Fruit fly (Drosophila melanogaster) whole organism, embryonic: ENCODE data around the gene Hgsnat.

Experiments
- B-H2 ChIP-seq: fragments of 200-800 bp; sonication (Bioruptor generic); optimal IDR thresholded peaks from 2 replicates; lab custom pipeline; 2018; ENCODE audit warnings: missing biosample characterization, mild to moderate bottlenecking, missing genetic modification characterization
- CG10565 ChIP-seq: fragments of 200-800 bp; sonication (Bioruptor generic); optimal IDR thresholded peaks from 3 replicates; lab custom pipeline; 2016; ENCODE audit warnings: missing biosample characterization, mild to moderate bottlenecking, missing genetic modification characterization
- CG11504 ChIP-seq: fragments of 200-800 bp; sonication (Bioruptor generic); optimal IDR thresholded peaks from 3 replicates; lab custom pipeline; 2019; ENCODE audit warnings: missing biosample characterization, mild to moderate bottlenecking, missing genetic modification characterization, moderate library complexity
- CG12219 ChIP-seq: fragments of 200-800 bp; sonication (Bioruptor generic); optimal IDR thresholded peaks from 3 replicates; lab custom pipeline; 2018; ENCODE audit warnings: missing biosample characterization, mild to moderate bottlenecking, missing genetic modification characterization
- CG14860 ChIP-seq: fragments of 200-800 bp; sonication (Bioruptor generic); IDR thresholded peaks from 3 replicates; pipeline ENCODE4 v1.3.6; 2022; ENCODE audit warnings: missing biosample characterization, missing genetic modification characterization; ENCODE audit not compliant: partially characterized antibody
- CG1602 ChIP-seq: fragments of 200-800 bp; sonication (Bioruptor generic); optimal IDR thresholded peaks from 3 replicates; lab custom pipeline; 2016; ENCODE audit warnings: missing biosample characterization, missing genetic modification characterization
- CG16863 ChIP-seq: fragments of 200-800 bp; sonication (Bioruptor generic); optimal IDR thresholded peaks from 3 replicates; lab custom pipeline; 2016; ENCODE audit warnings: missing biosample characterization, missing genetic modification characterization
- CG18599 ChIP-seq: fragments of 200-800 bp; sonication (Bioruptor generic); optimal IDR thresholded peaks from 3 replicates; lab custom pipeline; 2017; ENCODE audit warnings: missing biosample characterization, missing genetic modification characterization, mild to moderate bottlenecking, moderate library complexity, missing genetic modification reagents
- CG2202 ChIP-seq: fragments of 200-800 bp; sonication (Bioruptor generic); optimal IDR thresholded peaks from 2 replicates; lab custom pipeline; 2018; ENCODE audit warnings: missing biosample characterization, mild to moderate bottlenecking, missing genetic modification characterization
- CG2889 ChIP-seq: fragments of 200-800 bp; sonication (Bioruptor generic); IDR thresholded peaks from 3 replicates; pipeline ENCODE4 v1.3.6; 2022; ENCODE audit warnings: missing biosample characterization, missing genetic modification characterization
- CG31365 ChIP-seq: fragments of 200-800 bp; sonication (Bioruptor generic); optimal IDR thresholded peaks from 2 replicates; lab custom pipeline; 2018; ENCODE audit warnings: missing biosample characterization, mild to moderate bottlenecking, missing genetic modification characterization
- CG34224 ChIP-seq: fragments of 200-800 bp; sonication (Bioruptor generic); IDR thresholded peaks from 3 replicates; pipeline ENCODE4 v1.3.6; 2022; ENCODE audit warnings: missing biosample characterization, missing genetic modification characterization; ENCODE audit not compliant: partially characterized antibody
- CG4328 ChIP-seq: fragments of 200-800 bp; sonication (Bioruptor generic); optimal IDR thresholded peaks from 3 replicates; lab custom pipeline; 2017; ENCODE audit warnings: missing biosample characterization, missing genetic modification reagents, missing genetic modification characterization
- CG5953 ChIP-seq: fragments of 200-800 bp; sonication (Bioruptor generic); IDR thresholded peaks from 2 replicates; pipeline ENCODE4 v1.3.6; 2022; ENCODE audit warnings: missing biosample characterization, missing genetic modification characterization
- CG6765 ChIP-seq: fragments of 200-800 bp; sonication (Bioruptor generic); optimal IDR thresholded peaks from 3 replicates; lab custom pipeline; 2017; ENCODE audit warnings: missing biosample characterization, mild to moderate bottlenecking, missing genetic modification characterization
- CG8290 ChIP-seq, 3 experiments: fragments of 200-800 bp; sonication (Bioruptor generic); optimal IDR thresholded peaks; 2 replicates each; lab custom pipeline; 2016 to 2019; ENCODE audit warnings: missing biosample characterization in 3 of 3, missing genetic modification characterization in 3 of 3, mild to moderate bottlenecking in 2 of 3, moderate library complexity in 1 of 3
- CG8388 ChIP-seq: fragments of 200-800 bp; sonication (Bioruptor generic); optimal IDR thresholded peaks from 2 replicates; lab custom pipeline; 2019; ENCODE audit warnings: missing biosample characterization, mild to moderate bottlenecking, missing genetic modification characterization, moderate library complexity
- CG8924 ChIP-seq: fragments of 200-800 bp; optimal IDR thresholded peaks from 3 replicates; lab custom pipeline; 2019; ENCODE audit warnings: missing biosample characterization, mild to moderate bottlenecking, missing genetic modification characterization, moderate library complexity
- CG9437 ChIP-seq: fragments of 200-800 bp; sonication (Bioruptor generic); optimal IDR thresholded peaks from 2 replicates; lab custom pipeline; 2018; ENCODE audit warnings: missing biosample characterization, mild to moderate bottlenecking, missing genetic modification characterization
- D19B ChIP-seq: fragments of 200-800 bp; sonication (Bioruptor generic); optimal IDR thresholded peaks from 2 replicates; lab custom pipeline; 2017; ENCODE audit warnings: missing biosample characterization, mild to moderate bottlenecking, missing genetic modification characterization
- Dad ChIP-seq: fragments of 200-800 bp; sonication (Bioruptor generic); optimal IDR thresholded peaks from 3 replicates; lab custom pipeline; 2016; ENCODE audit warnings: missing biosample characterization, missing genetic modification characterization
- Dip3 ChIP-seq: fragments of 200-800 bp; sonication (Bioruptor generic); optimal IDR thresholded peaks from 3 replicates; lab custom pipeline; 2016; ENCODE audit warnings: missing biosample characterization, missing genetic modification characterization
- E2f1 ChIP-seq: fragments of 200-800 bp; sonication (Bioruptor generic); IDR thresholded peaks from 2 replicates; pipeline ENCODE4 v1.3.6; 2022; ENCODE audit warnings: missing biosample characterization, missing genetic modification characterization
- HLHmδ ChIP-seq: fragments of 200-800 bp; sonication (Bioruptor generic); optimal IDR thresholded peaks from 2 replicates; lab custom pipeline; 2018; ENCODE audit warnings: missing biosample characterization, mild to moderate bottlenecking, missing genetic modification characterization, moderate library complexity
- Hr51 ChIP-seq, 2 experiments: fragments of 200-800 bp; sonication (Bioruptor generic); optimal IDR thresholded peaks; 2 replicates in 1 of 2; 3 replicates in 1 of 2; lab custom pipeline; 2016 to 2018; ENCODE audit warnings: missing biosample characterization in 2 of 2, missing genetic modification characterization in 2 of 2, mild to moderate bottlenecking in 1 of 2, moderate library complexity in 1 of 2
- MBD-R2 ChIP-seq: fragments of 200-800 bp; sonication (Bioruptor generic); IDR thresholded peaks from 2 replicates; pipeline ENCODE4 v1.3.6; 2022; ENCODE audit warnings: missing biosample characterization, missing genetic modification characterization
- Neu2 ChIP-seq: fragments of 200-800 bp; sonication (Bioruptor generic); optimal IDR thresholded peaks from 3 replicates; lab custom pipeline; 2016; ENCODE audit warnings: missing biosample characterization, missing genetic modification characterization, borderline replicate concordance
- Opbp ChIP-seq: fragments of 200-800 bp; sonication (Bioruptor generic); IDR thresholded peaks from 3 replicates; pipeline ENCODE4 v1.3.6; 2022; ENCODE audit warnings: missing biosample characterization, missing genetic modification characterization; ENCODE audit not compliant: partially characterized antibody
- PHDP ChIP-seq: fragments of 200-800 bp; sonication (Bioruptor generic); optimal IDR thresholded peaks from 3 replicates; lab custom pipeline; 2018; ENCODE audit warnings: missing biosample characterization, mild to moderate bottlenecking, missing genetic modification characterization, moderate library complexity
- ab ChIP-seq: fragments of 200-800 bp; sonication (Bioruptor generic); optimal IDR thresholded peaks from 2 replicates; lab custom pipeline; 2016; ENCODE audit warnings: missing biosample characterization, missing genetic modification characterization
- abd-A ChIP-seq: fragments of 200-800 bp; sonication (Bioruptor generic); optimal IDR thresholded peaks from 3 replicates; lab custom pipeline; 2019; ENCODE audit warnings: missing biosample characterization, mild to moderate bottlenecking, missing genetic modification characterization, moderate library complexity
- ap ChIP-seq: fragments of 200-800 bp; sonication (Bioruptor generic); IDR thresholded peaks from 2 replicates; pipeline ENCODE4 v1.3.6; 2022; ENCODE audit warnings: missing biosample characterization, missing genetic modification characterization
- chm ChIP-seq: fragments of 200-800 bp; sonication (Bioruptor generic); IDR thresholded peaks from 2 replicates; pipeline ENCODE4 v1.3.6; 2022; ENCODE audit warnings: missing biosample characterization, missing genetic modification characterization
- corto ChIP-seq: fragments of 200-800 bp; sonication (Bioruptor generic); optimal IDR thresholded peaks from 2 replicates; lab custom pipeline; 2016; ENCODE audit warnings: missing biosample characterization, mild to moderate bottlenecking, missing genetic modification characterization, moderate library complexity
- dan ChIP-seq: fragments of 200-800 bp; sonication (Bioruptor generic); IDR thresholded peaks from 2 replicates; pipeline ENCODE4 v1.3.6; 2022; ENCODE audit warnings: missing biosample characterization, missing genetic modification characterization
- fd96Cb ChIP-seq: fragments of 200-800 bp; sonication (Bioruptor generic); optimal IDR thresholded peaks from 2 replicates; lab custom pipeline; 2018; ENCODE audit warnings: missing biosample characterization, mild to moderate bottlenecking, missing genetic modification characterization, moderate library complexity
- ftz-f1 ChIP-seq: fragments of 200-800 bp; sonication (Bioruptor generic); optimal IDR thresholded peaks from 2 replicates; lab custom pipeline; 2016; ENCODE audit warnings: missing biosample characterization, missing genetic modification characterization
- gem ChIP-seq: fragments of 200-800 bp; sonication (Bioruptor generic); optimal IDR thresholded peaks from 2 replicates; lab custom pipeline; 2019; ENCODE audit warnings: missing biosample characterization, mild to moderate bottlenecking, missing genetic modification characterization, moderate library complexity
- hb ChIP-seq: fragments of 200-800 bp; sonication (Bioruptor generic); IDR thresholded peaks from 3 replicates; pipeline ENCODE4 v1.3.6; 2022; ENCODE audit warnings: missing biosample characterization, missing genetic modification characterization; ENCODE audit not compliant: partially characterized antibody
- lmd ChIP-seq: fragments of 200-800 bp; sonication (Bioruptor generic); IDR thresholded peaks from 2 replicates; pipeline ENCODE4 v1.3.6; 2022; ENCODE audit warnings: missing biosample characterization, missing genetic modification characterization
- nerfin-1 ChIP-seq: fragments of 200-800 bp; sonication (Bioruptor generic); optimal IDR thresholded peaks from 3 replicates; lab custom pipeline; 2019; ENCODE audit warnings: missing biosample characterization, mild to moderate bottlenecking, missing genetic modification characterization, moderate library complexity
- repo ChIP-seq: fragments of 200-800 bp; sonication (Bioruptor generic); optimal IDR thresholded peaks from 2 replicates; lab custom pipeline; 2016; ENCODE audit warnings: missing biosample characterization, missing genetic modification characterization
- sc ChIP-seq, 3 experiments: fragments of >200 bp in 2 of 3; fragments of 200-800 bp in 1 of 3; sonication (Bioruptor generic) in 1 of 3; optimal IDR thresholded peaks; 2 replicates in 2 of 3; 3 replicates in 1 of 3; lab custom pipeline; 2017; ENCODE audit warnings: mild to moderate bottlenecking in 1 of 3, missing biosample characterization in 1 of 3, missing genetic modification characterization in 1 of 3, missing genetic modification reagents in 1 of 3
- tll ChIP-seq, 2 experiments: fragments of 200-800 bp in 1 of 2; fragments of >200 bp in 1 of 2; sonication (Bioruptor generic) in 1 of 2; optimal IDR thresholded peaks; 2 replicates each; lab custom pipeline; 2017 to 2019; ENCODE audit warnings: missing biosample characterization in 2 of 2, missing genetic modification characterization in 2 of 2, mild to moderate bottlenecking in 1 of 2, moderate library complexity in 1 of 2
- twi ChIP-seq: fragments of 200-800 bp; optimal IDR thresholded peaks from 2 replicates; lab custom pipeline; 2019; ENCODE audit warnings: missing biosample characterization, mild to moderate bottlenecking, missing genetic modification characterization, moderate library complexity
- vfl ChIP-seq: fragments of 200-800 bp; sonication (Bioruptor generic); optimal IDR thresholded peaks from 2 replicates; lab custom pipeline; 2016; ENCODE audit warnings: missing biosample characterization, missing genetic modification characterization

Gene Hgsnat

DNA sequence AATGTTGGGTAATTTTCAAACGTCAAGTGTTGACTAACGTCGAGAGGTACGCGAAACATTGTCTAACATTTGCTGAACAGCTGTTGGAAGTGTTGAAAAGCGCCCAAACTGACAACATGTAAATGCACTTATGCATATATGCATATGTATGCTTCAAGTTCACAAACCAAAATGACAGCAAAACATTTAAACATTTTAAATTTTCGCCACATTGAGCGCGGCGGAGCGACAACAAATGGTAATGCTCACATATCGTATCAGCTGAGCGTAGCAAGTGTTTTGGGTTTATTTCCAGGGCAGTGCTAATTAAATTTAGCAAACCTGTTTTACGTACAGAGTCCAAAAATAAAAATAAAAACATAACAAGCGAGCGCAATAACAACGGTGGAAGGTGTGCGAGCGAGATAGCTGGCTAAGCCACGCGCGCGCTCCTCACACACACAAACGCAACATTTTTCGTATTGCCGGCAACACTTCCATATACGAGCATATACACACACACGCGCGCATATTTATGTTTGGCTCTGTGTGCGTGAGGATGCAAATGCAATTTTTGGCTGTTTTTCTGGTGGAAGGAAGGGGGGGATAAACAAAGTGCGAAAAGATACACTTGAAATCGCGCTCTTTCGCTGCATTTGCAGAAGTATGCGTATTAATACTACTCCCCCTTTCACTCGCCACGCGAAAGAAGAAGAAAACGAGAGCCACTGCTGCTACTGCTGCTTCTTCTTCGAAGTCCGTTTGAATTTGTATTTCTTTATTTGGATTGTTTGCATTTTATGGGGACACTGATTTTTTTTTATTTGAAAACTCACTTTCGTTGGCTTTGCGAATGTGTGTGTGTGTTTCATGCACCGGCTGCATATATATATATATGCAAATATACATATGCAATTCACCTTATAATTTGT lies 11.8 kb downstream of the Hgsnat start (continued):
- TF ChIP-seq gem (tag; lab: Kevin White, UChicago): peak; percentile 37
- TF ChIP-seq E2f1: no peak
- TF ChIP-seq CG8388 (GFP tag; lab: Kevin White, UChicago): no peak
- no peak for TF ChIP-seq ftz-f1 (GFP tag; lab: Kevin White, UChicago)
- TF ChIP-seq fd96Cb (tag; lab: Kevin White, UChicago): peak; percentile 0
- TF ChIP-seq Neu2 (GFP tag; lab: Kevin White, UChicago): no peak
- TF ChIP-seq sc (optimal IDR thresholded peaks at IDR 0.05; lab: Kevin White, UChicago): no peak
- no peak for TF ChIP-seq sc (GFP tag; optimal IDR thresholded peaks at IDR 0.05; lab: Kevin White, UChicago)
- TF ChIP-seq Hr51 (GFP tag; optimal IDR thresholded peaks at IDR 0.05; lab: Kevin White, UChicago): peak in 1 of 2 experiments; percentile 20
- no peak for TF ChIP-seq Dad (GFP tag; lab: Kevin White, UChicago)
- TF ChIP-seq CG1602: peak; percentile 5
- no peak for TF ChIP-seq twi (tag; lab: Kevin White, UChicago)
- TF ChIP-seq vfl: no peak
- TF ChIP-seq dan (GFP tag; lab: Robert Waterston, UW): no peak
- TF ChIP-seq CG2889 (GFP tag; lab: Robert Waterston, UW): no peak
- peak; percentile 31 for TF ChIP-seq Dip3 (GFP tag; lab: Kevin White, UChicago)
- peak; percentile 50 for TF ChIP-seq nerfin-1 (tag; lab: Kevin White, UChicago)
- TF ChIP-seq MBD-R2 (GFP tag; lab: Robert Waterston, UW): no peak
- TF ChIP-seq CG6765 (GFP tag; lab: Kevin White, UChicago): peak; percentile 14
- TF ChIP-seq CG4328 (GFP tag; lab: Kevin White, UChicago): peak; percentile 22
- TF ChIP-seq CG8924: peak; percentile 42
- no peak for TF ChIP-seq corto (GFP tag; lab: Kevin White, UChicago)
- TF ChIP-seq CG2202 (tag; lab: Kevin White, UChicago): no peak
- TF ChIP-seq D19B (GFP tag; lab: Kevin White, UChicago): no peak
- no peak for TF ChIP-seq tll (GFP tag; optimal IDR thresholded peaks at IDR 0.05; lab: Kevin White, UChicago)
- TF ChIP-seq chm (GFP tag; lab: Robert Waterston, UW): no peak
- no peak for TF ChIP-seq hb
- no peak for TF ChIP-seq ab (GFP tag; lab: Kevin White, UChicago)
- peak; percentile 56 for TF ChIP-seq CG18599 (GFP tag; lab: Kevin White, UChicago)
- no peak for TF ChIP-seq CG31365 (tag; lab: Kevin White, UChicago)
- peak; percentile 27 for TF ChIP-seq CG8290 (GFP tag; optimal IDR thresholded peaks at IDR 0.05; lab: Kevin White, UChicago)
- peak in 1 of 2 experiments; percentile 55 for TF ChIP-seq CG8290 (tag; optimal IDR thresholded peaks at IDR 0.05; lab: Kevin White, UChicago)
- peak; percentile 31 for TF ChIP-seq B-H2 (GFP tag; lab: Kevin White, UChicago)
- TF ChIP-seq PHDP (tag; lab: Kevin White, UChicago): peak; percentile 38
- peak; percentile 50 for TF ChIP-seq CG11504 (tag; lab: Kevin White, UChicago)
- TF ChIP-seq Opbp (GFP tag; lab: Robert Waterston, UW): no peak
- TF ChIP-seq HLHmδ (GFP tag; lab: Kevin White, UChicago): peak; percentile 19
- no peak for TF ChIP-seq ap (GFP tag; lab: Robert Waterston, UW)
- TF ChIP-seq CG10565 (GFP tag; lab: Kevin White, UChicago): no peak
- peak; percentile 30 for TF ChIP-seq abd-A (tag; lab: Kevin White, UChicago)
- TF ChIP-seq CG5953 (GFP tag; lab: Robert Waterston, UW): no peak
- TF ChIP-seq CG14860 (GFP tag; lab: Robert Waterston, UW): no peak
- no peak for TF ChIP-seq repo (GFP tag; lab: Kevin White, UChicago)
- no peak for TF ChIP-seq lmd (GFP tag; lab: Robert Waterston, UW)
- TF ChIP-seq CG9437 (GFP tag; lab: Kevin White, UChicago): peak; percentile 52
- TF ChIP-seq CG34224 (GFP tag; lab: Robert Waterston, UW): no peak
- no peak for TF ChIP-seq CG12219
- TF ChIP-seq CG16863 (GFP tag; lab: Kevin White, UChicago): peak; percentile 28
